Worm (Caenorhabditis elegans) whole organism, L4/young adult: ENCODE data around the gene srab-2.

Source experiments
- W03F9.2 ChIP-seq: fragments of 150-350 bp; optimal IDR thresholded peaks from 2 replicates; lab custom pipeline; 2014; ENCODE audit warnings: missing biosample characterization, missing genetic modification characterization
- dao-5 ChIP-seq: sonication (generic microtip); optimal IDR thresholded peaks from 2 replicates; lab custom pipeline; 2016; ENCODE audit warnings: missing genotype, missing genetic modification characterization, moderate library complexity, missing compliant biosample characterization
- him-1 ChIP-seq: sonication (generic microtip); optimal IDR thresholded peaks from 2 replicates; lab custom pipeline; 2016; ENCODE audit warnings: missing genotype, missing genetic modification reagents, missing genetic modification characterization, missing compliant biosample characterization

DNA sequence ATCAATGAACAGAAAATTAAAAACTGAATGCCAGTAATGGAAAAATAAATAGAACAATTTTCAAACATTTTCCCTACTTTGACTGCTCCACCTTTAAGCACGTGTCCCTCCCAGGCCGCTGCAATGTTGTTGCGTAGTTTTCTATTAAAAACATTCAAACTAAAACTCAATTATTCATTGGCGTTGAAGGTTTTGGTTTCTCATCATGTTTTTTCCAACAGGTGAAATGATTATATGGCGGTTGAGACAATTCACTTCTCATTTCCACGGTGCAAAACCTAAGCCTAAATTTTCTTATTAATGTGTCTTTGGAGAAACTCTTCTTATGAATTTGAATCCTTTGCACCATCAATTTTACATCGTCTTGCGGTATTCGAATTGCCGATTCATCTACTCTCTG lies 46.0 kb upstream of the srab-2 start, which contains the start of gene srh-130:
- TF ChIP-seq W03F9.2 (tag; lab: Kevin White, UChicago) = no peak
- no peak for TF ChIP-seq him-1
- TF ChIP-seq dao-5 = no peak
